Worm (Caenorhabditis elegans) whole organism, early embryonic: ENCODE results near the gene nstp-5.

Source experiments
- B0310.2 ChIP-seq: sonication (generic microtip); optimal IDR thresholded peaks from 2 replicates; lab custom pipeline; 2016; ENCODE audit warnings: mild to moderate bottlenecking, missing genetic modification characterization, missing compliant biosample characterization
- F13C5.2 ChIP-seq: sonication (generic microtip); optimal IDR thresholded peaks from 2 replicates; lab custom pipeline; 2017; ENCODE audit warnings: mild to moderate bottlenecking, missing genetic modification characterization, inconsistent platforms, missing compliant biosample characterization
- aly-1 ChIP-seq: sonication (generic microtip); optimal IDR thresholded peaks from 2 replicates; lab custom pipeline; 2016; ENCODE audit warnings: missing genetic modification characterization, missing compliant biosample characterization
- ama-1 ChIP-seq: fragments of 150-350 bp; optimal IDR thresholded peaks from 2 replicates; lab custom pipeline; 2014
- ceh-13 ChIP-seq: fragments of 200-800 bp; sonication (Bioruptor generic); optimal IDR thresholded peaks from 2 replicates; lab custom pipeline; 2018; ENCODE audit warnings: mild to moderate bottlenecking, missing genetic modification characterization, missing compliant biosample characterization
- ceh-36 ChIP-seq: sonication (generic microtip); optimal IDR thresholded peaks from 2 replicates; lab custom pipeline; 2016; ENCODE audit warnings: missing genetic modification characterization, inconsistent platforms, missing compliant biosample characterization
- ets-7 ChIP-seq: sonication (generic microtip); optimal IDR thresholded peaks from 2 replicates; lab custom pipeline; 2016; ENCODE audit warnings: missing genotype, missing genetic modification characterization, missing compliant biosample characterization
- flt-1 ChIP-seq: fragments of 200-800 bp; sonication (Bioruptor generic); IDR thresholded peaks from 2 replicates; pipeline ENCODE4 v1.3.6; 2022; ENCODE audit warnings: missing genetic modification characterization, missing compliant biosample characterization
- hmbx-1 ChIP-seq: sonication (generic microtip); optimal IDR thresholded peaks from 2 replicates; lab custom pipeline; 2016; ENCODE audit warnings: mild to moderate bottlenecking, missing genetic modification characterization, missing compliant biosample characterization
- hmg-4 ChIP-seq: fragments of 200-800 bp; sonication (Bioruptor generic); optimal IDR thresholded peaks from 2 replicates; lab custom pipeline; 2018; ENCODE audit warnings: mild to moderate bottlenecking, missing genetic modification characterization, missing compliant biosample characterization
- hnd-1 ChIP-seq: sonication (generic microtip); optimal IDR thresholded peaks from 2 replicates; lab custom pipeline; 2016; ENCODE audit warnings: missing genetic modification characterization, missing compliant biosample characterization
- pes-1 ChIP-seq: fragments of 200-800 bp; sonication (Bioruptor generic); IDR thresholded peaks from 2 replicates; pipeline ENCODE4 v1.3.6; 2022; ENCODE audit warnings: missing genetic modification reagents, missing genetic modification characterization, missing compliant biosample characterization
- scrt-1 ChIP-seq: fragments of 200-800 bp; sonication (Bioruptor generic); IDR thresholded peaks from 2 replicates; pipeline ENCODE4 v1.3.6; 2022; ENCODE audit warnings: missing genetic modification characterization, missing compliant biosample characterization
- sea-1 ChIP-seq: fragments of 200-800 bp; sonication (Bioruptor generic); conservative IDR thresholded peaks from 2 replicates; pipeline ENCODE4 v1.3.6; 2022; ENCODE audit warnings: missing genetic modification characterization, missing compliant biosample characterization
- tbx-11 ChIP-seq: fragments of 200-800 bp; sonication (Bioruptor generic); IDR thresholded peaks from 2 replicates; pipeline ENCODE4 v1.3.6; 2022; ENCODE audit warnings: missing genetic modification characterization, missing compliant biosample characterization
- tbx-37 ChIP-seq: fragments of 200-800 bp; sonication (Bioruptor generic); conservative IDR thresholded peaks from 2 replicates; pipeline ENCODE4 v1.3.6; 2022; ENCODE audit warnings: missing genetic modification reagents, missing genetic modification characterization, missing compliant biosample characterization
- tra-4 ChIP-seq: sonication (generic microtip); optimal IDR thresholded peaks from 2 replicates; lab custom pipeline; 2017; ENCODE audit warnings: missing genetic modification characterization, missing compliant biosample characterization

nstp-5 gene

ce11 chrIV:12831609-12832500 is 23.5 kb upstream of the nstp-5 start:
- TF ChIP-seq F13C5.2 (tag; lab: Kevin White, UChicago) (no peak), flt-1 (GFP tag; lab: Robert Waterston, UW) (no peak), ceh-13 (GFP tag; lab: Kevin White, UChicago) (no peak), ets-7 (tag; lab: Kevin White, UChicago) (no peak), scrt-1 (GFP tag; lab: Robert Waterston, UW) (no peak), ama-1 (no peak), hmbx-1 (tag; lab: Kevin White, UChicago) (no peak), tbx-37 (no peak), tra-4 (tag; lab: Kevin White, UChicago) (no peak), aly-1 (no peak), ceh-36 (tag; lab: Kevin White, UChicago) (no peak), hnd-1 (tag; lab: Kevin White, UChicago) (no peak), pes-1 (GFP tag; lab: Robert Waterston, UW) (no peak), hmg-4 (GFP tag; lab: Kevin White, UChicago) (no peak), B0310.2 (tag; lab: Kevin White, UChicago) (no peak)

- TF ChIP-seq flt-1 (GFP tag; lab: Robert Waterston, UW): no peak
- no peak for TF ChIP-seq hmg-4 (GFP tag; lab: Kevin White, UChicago)
- no peak for TF ChIP-seq ceh-13 (GFP tag; lab: Kevin White, UChicago)
- no peak for TF ChIP-seq B0310.2 (tag; lab: Kevin White, UChicago)
- TF ChIP-seq tbx-37: no peak
- no peak for TF ChIP-seq sea-1 (GFP tag; lab: Robert Waterston, UW)
- no peak for TF ChIP-seq tbx-11
- TF ChIP-seq ceh-36 (tag; lab: Kevin White, UChicago): no peak
- TF ChIP-seq F13C5.2 (tag; lab: Kevin White, UChicago): no peak
- no peak for TF ChIP-seq hnd-1 (tag; lab: Kevin White, UChicago)
- TF ChIP-seq aly-1: no peak
- no peak for TF ChIP-seq ama-1
- no peak for TF ChIP-seq scrt-1 (GFP tag; lab: Robert Waterston, UW)
- TF ChIP-seq tra-4 (tag; lab: Kevin White, UChicago): no peak
- TF ChIP-seq hmbx-1 (tag; lab: Kevin White, UChicago): no peak
- TF ChIP-seq ets-7 (tag; lab: Kevin White, UChicago): no peak
These were observed 21.5 kb upstream of the nstp-5 start for ce11 chrIV:12833698-12834416.

- TF ChIP-seq F13C5.2 (tag; lab: Kevin White, UChicago): no peak
These were observed 21.0 kb upstream of the nstp-5 start for ce11 chrIV:12834417-12834731.

- TF ChIP-seq ama-1 (no peak), ets-7 (tag; lab: Kevin White, UChicago) (no peak), ceh-36 (tag; lab: Kevin White, UChicago) (no peak), B0310.2 (tag; lab: Kevin White, UChicago) (no peak), sea-1 (GFP tag; lab: Robert Waterston, UW) (no peak), F13C5.2 (tag; lab: Kevin White, UChicago) (no peak), tra-4 (tag; lab: Kevin White, UChicago) (no peak)
These were observed 20.0 kb upstream of the nstp-5 start for ce11 chrIV:12835363-12835762.

- no peak for TF ChIP-seq hmg-4 (GFP tag; lab: Kevin White, UChicago)
- TF ChIP-seq F13C5.2 (tag; lab: Kevin White, UChicago): no peak
- no peak for TF ChIP-seq scrt-1 (GFP tag; lab: Robert Waterston, UW)
- no peak for TF ChIP-seq ceh-13 (GFP tag; lab: Kevin White, UChicago)
- no peak for TF ChIP-seq aly-1
- TF ChIP-seq tbx-11: no peak
- no peak for TF ChIP-seq tra-4 (tag; lab: Kevin White, UChicago)
- TF ChIP-seq ets-7 (tag; lab: Kevin White, UChicago): no peak
- no peak for TF ChIP-seq sea-1 (GFP tag; lab: Robert Waterston, UW)
- no peak for TF ChIP-seq pes-1 (GFP tag; lab: Robert Waterston, UW)
- TF ChIP-seq tbx-37: no peak
- TF ChIP-seq ama-1: no peak
- TF ChIP-seq flt-1 (GFP tag; lab: Robert Waterston, UW): no peak
- TF ChIP-seq hnd-1 (tag; lab: Kevin White, UChicago): no peak
- no peak for TF ChIP-seq hmbx-1 (tag; lab: Kevin White, UChicago)
- no peak for TF ChIP-seq B0310.2 (tag; lab: Kevin White, UChicago)
These were observed 19.1 kb upstream of the nstp-5 start, which contains the start of gene M02B1.3 for ce11 chrIV:12836208-12836607. TSS of gene M02B1.3 (plus strand) at chrIV:12836508.

- no peak for TF ChIP-seq hnd-1 (tag; lab: Kevin White, UChicago)
- no peak for TF ChIP-seq B0310.2 (tag; lab: Kevin White, UChicago)
- TF ChIP-seq F13C5.2 (tag; lab: Kevin White, UChicago): no peak
- TF ChIP-seq ceh-36 (tag; lab: Kevin White, UChicago): no peak
- no peak for TF ChIP-seq ceh-13 (GFP tag; lab: Kevin White, UChicago)
- TF ChIP-seq ets-7 (tag; lab: Kevin White, UChicago): no peak
- no peak for TF ChIP-seq hmbx-1 (tag; lab: Kevin White, UChicago)
- TF ChIP-seq ama-1: no peak
- TF ChIP-seq pes-1 (GFP tag; lab: Robert Waterston, UW): no peak
- no peak for TF ChIP-seq aly-1
- TF ChIP-seq tbx-37: no peak
- TF ChIP-seq hmg-4 (GFP tag; lab: Kevin White, UChicago): no peak
- TF ChIP-seq tbx-11: no peak
- no peak for TF ChIP-seq flt-1 (GFP tag; lab: Robert Waterston, UW)
- TF ChIP-seq scrt-1 (GFP tag; lab: Robert Waterston, UW): no peak
These were observed 15.0 kb upstream of the nstp-5 start for ce11 chrIV:12840348-12840747.
